Fruit fly (Drosophila melanogaster) whole organism, embryonic: ENCODE data around the gene CG31176.
A peak's percentile ranks its signal among the peaks of the same experiment; 100 is the strongest.

Source experiments
- Asciz ChIP-seq: fragments of 200-800 bp; sonication (Bioruptor generic); optimal IDR thresholded peaks from 2 replicates; lab custom pipeline; 2017; ENCODE audit warnings: missing biosample characterization, mild to moderate bottlenecking, missing genetic modification characterization, missing genetic modification reagents
- Atf6 ChIP-seq: fragments of 200-800 bp; sonication (Bioruptor generic); IDR thresholded peaks from 2 replicates; pipeline ENCODE4 v1.3.6; 2022; ENCODE audit warnings: missing biosample characterization, missing genetic modification characterization
- Bdp1 ChIP-seq: fragments of 200-800 bp; sonication (Bioruptor generic); optimal IDR thresholded peaks from 3 replicates; lab custom pipeline; 2016; ENCODE audit warnings: missing biosample characterization, missing genetic modification characterization
- BtbVII ChIP-seq: fragments of 200-800 bp; sonication (Bioruptor generic); optimal IDR thresholded peaks from 3 replicates; lab custom pipeline; 2017; ENCODE audit warnings: missing biosample characterization, mild to moderate bottlenecking, missing genetic modification characterization
- CG10543 ChIP-seq: fragments of 200-800 bp; sonication (Bioruptor generic); optimal IDR thresholded peaks from 3 replicates; lab custom pipeline; 2017; ENCODE audit warnings: missing biosample characterization, mild to moderate bottlenecking, missing genetic modification characterization, moderate library complexity
- CG12769 ChIP-seq: fragments of 200-800 bp; sonication (Bioruptor generic); optimal IDR thresholded peaks from 2 replicates; lab custom pipeline; 2019; ENCODE audit warnings: missing biosample characterization, mild to moderate bottlenecking, missing genetic modification characterization, moderate library complexity
- CG14667 ChIP-seq: fragments of 200-800 bp; sonication (Bioruptor generic); IDR thresholded peaks from 2 replicates; pipeline ENCODE4 v1.3.6; 2022; ENCODE audit warnings: missing biosample characterization, missing genetic modification characterization
- CG15514 ChIP-seq: fragments of 200-800 bp; sonication (Bioruptor generic); optimal IDR thresholded peaks from 3 replicates; lab custom pipeline; 2017; ENCODE audit warnings: missing biosample characterization, missing genetic modification characterization, mild to moderate bottlenecking, moderate library complexity, missing genetic modification reagents
- CG17359 ChIP-seq: fragments of 200-800 bp; sonication (Bioruptor generic); optimal IDR thresholded peaks from 3 replicates; lab custom pipeline; 2018; ENCODE audit warnings: missing biosample characterization, mild to moderate bottlenecking, missing genetic modification characterization, moderate library complexity
- CG17385 ChIP-seq: fragments of 200-800 bp; sonication (Bioruptor generic); optimal IDR thresholded peaks from 3 replicates; lab custom pipeline; 2018; ENCODE audit warnings: missing biosample characterization, mild to moderate bottlenecking, missing genetic modification characterization
- CG7839 ChIP-seq: fragments of 200-800 bp; sonication (Bioruptor generic); optimal IDR thresholded peaks from 3 replicates; lab custom pipeline; 2018; ENCODE audit warnings: missing biosample characterization, mild to moderate bottlenecking, missing genetic modification characterization, moderate library complexity
- CG8388 ChIP-seq: fragments of 200-800 bp; sonication (Bioruptor generic); optimal IDR thresholded peaks from 2 replicates; lab custom pipeline; 2019; ENCODE audit warnings: missing biosample characterization, mild to moderate bottlenecking, missing genetic modification characterization, moderate library complexity
- CG9932 ChIP-seq: fragments of 200-800 bp; sonication (Bioruptor generic); IDR thresholded peaks from 2 replicates; pipeline ENCODE4 v1.3.6; 2022; ENCODE audit warnings: missing biosample characterization, missing genetic modification characterization
- CHES-1-like ChIP-seq: fragments of 200-800 bp; sonication (Bioruptor generic); optimal IDR thresholded peaks from 2 replicates; lab custom pipeline; 2016; ENCODE audit warnings: missing biosample characterization, missing genetic modification characterization
- CTCF ChIP-seq: fragments of 200-800 bp; sonication (Bioruptor generic); optimal IDR thresholded peaks from 2 replicates; lab custom pipeline; 2017; ENCODE audit warnings: missing biosample characterization, mild to moderate bottlenecking, missing genetic modification characterization, moderate library complexity
- Deaf1 ChIP-seq: fragments of 200-800 bp; optimal IDR thresholded peaks from 3 replicates; lab custom pipeline; 2019; ENCODE audit warnings: missing biosample characterization, mild to moderate bottlenecking, missing genetic modification characterization, moderate library complexity
- E2f2 ChIP-seq: fragments of 200-800 bp; sonication (Bioruptor generic); IDR thresholded peaks from 2 replicates; pipeline ENCODE4 v1.3.6; 2022; ENCODE audit warnings: missing biosample characterization, missing genetic modification characterization
- Oli ChIP-seq: fragments of 200-800 bp; sonication (Bioruptor generic); optimal IDR thresholded peaks from 2 replicates; lab custom pipeline; 2018; ENCODE audit warnings: missing biosample characterization, mild to moderate bottlenecking, missing genetic modification characterization, moderate library complexity
- Vsx1 ChIP-seq: fragments of 200-800 bp; sonication (Bioruptor generic); optimal IDR thresholded peaks from 2 replicates; lab custom pipeline; 2017; ENCODE audit warnings: missing biosample characterization, mild to moderate bottlenecking, missing genetic modification characterization, missing genetic modification reagents
- ase ChIP-seq: fragments of 200-800 bp; sonication (Bioruptor generic); IDR thresholded peaks from 3 replicates; pipeline ENCODE4 v1.3.6; 2022; ENCODE audit warnings: missing biosample characterization, missing genetic modification characterization
- az2 ChIP-seq: fragments of 200-800 bp; sonication (Bioruptor generic); optimal IDR thresholded peaks from 3 replicates; lab custom pipeline; 2016; ENCODE audit warnings: missing biosample characterization, missing genetic modification characterization
- cg ChIP-seq: fragments of 200-800 bp; sonication (Bioruptor generic); optimal IDR thresholded peaks from 3 replicates; lab custom pipeline; 2019; ENCODE audit warnings: missing biosample characterization, mild to moderate bottlenecking, missing genetic modification characterization, moderate library complexity
- chm ChIP-seq: fragments of 200-800 bp; sonication (Bioruptor generic); IDR thresholded peaks from 2 replicates; pipeline ENCODE4 v1.3.6; 2022; ENCODE audit warnings: missing biosample characterization, missing genetic modification characterization
- crol ChIP-seq: fragments of 200-800 bp; sonication (Bioruptor generic); IDR thresholded peaks from 2 replicates; pipeline ENCODE4 v1.3.6; 2022; ENCODE audit warnings: missing biosample characterization, missing genetic modification characterization
- cwo ChIP-seq: fragments of 200-800 bp; sonication (Bioruptor generic); optimal IDR thresholded peaks from 3 replicates; lab custom pipeline; 2017; ENCODE audit warnings: missing biosample characterization, missing genetic modification characterization, mild to moderate bottlenecking, moderate library complexity, missing genetic modification reagents
- danr ChIP-seq: fragments of 200-800 bp; sonication (Bioruptor generic); IDR thresholded peaks from 2 replicates; pipeline ENCODE4 v1.3.6; 2022; ENCODE audit warnings: missing biosample characterization, missing genetic modification characterization
- dpn ChIP-seq, 2 experiments: fragments of 200-800 bp; sonication (Bioruptor generic); optimal IDR thresholded peaks; 3 replicates each; lab custom pipeline; 2016; ENCODE audit warnings: missing biosample characterization in 2 of 2, missing genetic modification characterization in 2 of 2
- fd3F ChIP-seq: fragments of 200-800 bp; sonication (Bioruptor generic); optimal IDR thresholded peaks from 2 replicates; lab custom pipeline; 2018; ENCODE audit warnings: missing biosample characterization, mild to moderate bottlenecking, missing genetic modification characterization, moderate library complexity
- ftz-f1 ChIP-seq: fragments of 200-800 bp; sonication (Bioruptor generic); optimal IDR thresholded peaks from 2 replicates; lab custom pipeline; 2016; ENCODE audit warnings: missing biosample characterization, missing genetic modification characterization
- gem ChIP-seq: fragments of 200-800 bp; sonication (Bioruptor generic); optimal IDR thresholded peaks from 2 replicates; lab custom pipeline; 2019; ENCODE audit warnings: missing biosample characterization, mild to moderate bottlenecking, missing genetic modification characterization, moderate library complexity
- grau ChIP-seq: fragments of 200-800 bp; optimal IDR thresholded peaks from 3 replicates; lab custom pipeline; 2019; ENCODE audit warnings: missing biosample characterization, mild to moderate bottlenecking, missing genetic modification characterization, moderate library complexity
- gsb ChIP-seq: fragments of 200-800 bp; sonication (Bioruptor generic); IDR thresholded peaks from 2 replicates; pipeline ENCODE4 v1.3.6; 2022; ENCODE audit warnings: missing biosample characterization, missing genetic modification characterization
- mirr ChIP-seq: fragments of 200-800 bp; sonication (Bioruptor generic); optimal IDR thresholded peaks from 3 replicates; lab custom pipeline; 2018; ENCODE audit warnings: missing biosample characterization, mild to moderate bottlenecking, missing genetic modification characterization
- mld ChIP-seq: fragments of 200-800 bp; sonication (Bioruptor generic); IDR thresholded peaks from 3 replicates; pipeline ENCODE4 v1.3.6; 2022; ENCODE audit warnings: missing biosample characterization, missing genetic modification characterization; ENCODE audit not compliant: partially characterized antibody
- oc ChIP-seq: fragments of 200-800 bp; sonication (Bioruptor generic); optimal IDR thresholded peaks from 2 replicates; lab custom pipeline; 2018; ENCODE audit warnings: missing biosample characterization, mild to moderate bottlenecking, missing genetic modification characterization, moderate library complexity
- otp ChIP-seq: fragments of 200-800 bp; sonication (Bioruptor generic); IDR thresholded peaks from 3 replicates; pipeline ENCODE4, ENCODE4 v1.3.6; 2022; ENCODE audit warnings: missing biosample characterization, missing genetic modification characterization
- pita ChIP-seq: fragments of 200-800 bp; sonication (Bioruptor generic); optimal IDR thresholded peaks from 2 replicates; lab custom pipeline; 2017; ENCODE audit warnings: missing biosample characterization, mild to moderate bottlenecking, missing genetic modification characterization
- prd ChIP-seq, 3 experiments: fragments of >200 bp in 2 of 3; fragments of 200-800 bp in 1 of 3; sonication (Bioruptor generic) in 1 of 3; optimal IDR thresholded peaks in 2 of 3; IDR thresholded peaks in 1 of 3; 2 replicates in 2 of 3; 3 replicates in 1 of 3; pipeline versions ENCODE4 v1.3.6 to Lab custom; 2017 to 2022; ENCODE audit warnings: missing biosample characterization in 1 of 3, missing genetic modification characterization in 1 of 3
- salm ChIP-seq: fragments of 200-800 bp; sonication (Bioruptor generic); optimal IDR thresholded peaks from 2 replicates; lab custom pipeline; 2018; ENCODE audit warnings: missing biosample characterization, mild to moderate bottlenecking, missing genetic modification characterization
- sd ChIP-seq: fragments of 200-800 bp; sonication (Bioruptor generic); optimal IDR thresholded peaks from 3 replicates; lab custom pipeline; 2018; ENCODE audit warnings: missing biosample characterization, mild to moderate bottlenecking, missing genetic modification characterization, moderate library complexity
- sna ChIP-seq: fragments of 200-800 bp; sonication (Bioruptor generic); IDR thresholded peaks from 2 replicates; pipeline ENCODE4 v1.3.6; 2022; ENCODE audit warnings: missing biosample characterization, missing genetic modification characterization; ENCODE audit not compliant: partially characterized antibody
- sqz ChIP-seq: fragments of 200-800 bp; sonication (Bioruptor generic); optimal IDR thresholded peaks from 3 replicates; lab custom pipeline; 2018; ENCODE audit warnings: missing biosample characterization, mild to moderate bottlenecking, missing genetic modification characterization
- sr ChIP-seq: fragments of 200-800 bp; sonication (Bioruptor generic); IDR thresholded peaks from 3 replicates; pipeline ENCODE4 v1.3.6; 2022; ENCODE audit warnings: missing biosample characterization, missing genetic modification characterization
- unc-4 ChIP-seq: fragments of 200-800 bp; sonication (Bioruptor generic); IDR thresholded peaks from 2 replicates; pipeline ENCODE4 v1.3.6; 2022; ENCODE audit warnings: missing biosample characterization, missing genetic modification characterization; ENCODE audit not compliant: partially characterized antibody

Gene CG31176

dm6 chr3R:21636867-21637481, 82.5 kb downstream of the CG31176 start (continued):
- TF ChIP-seq CG8388 (peak; percentile 67), cg (peak; percentile 48), grau (tag; lab: Kevin White, UChicago) (peak; percentile 5), otp (GFP tag; lab: Robert Waterston, UW) (peak; percentile 14; the same call in 1 of the 3 replicates), CG9932 (GFP tag; lab: Robert Waterston, UW) (peak; percentile 42), CG7839 (tag; lab: Kevin White, UChicago) (peak; percentile 11), fd3F (GFP tag; lab: Kevin White, UChicago) (peak; percentile 38), cwo (GFP tag; lab: Kevin White, UChicago) (peak; percentile 20), ase (GFP tag; lab: Robert Waterston, UW) (no peak), sna (GFP tag; lab: Robert Waterston, UW) (no peak), CG14667 (GFP tag; lab: Robert Waterston, UW) (no peak), pita (no peak), mirr (GFP tag; lab: Kevin White, UChicago) (peak; percentile 10), CG10543 (GFP tag; lab: Kevin White, UChicago) (peak; percentile 43), az2 (GFP tag; lab: Kevin White, UChicago) (no peak), mld (GFP tag; lab: Robert Waterston, UW) (no peak), sr (GFP tag; lab: Robert Waterston, UW) (peak; percentile 20; the same call in 1 of the 3 replicates), Deaf1 (peak; percentile 44), unc-4 (GFP tag; lab: Robert Waterston, UW) (no peak), Atf6 (GFP tag; lab: Robert Waterston, UW) (peak; percentile 46; the same call in 1 of the 2 replicates), crol (peak; percentile 95), Asciz (GFP tag; lab: Kevin White, UChicago) (peak; percentile 27), CTCF (GFP tag; lab: Kevin White, UChicago) (peak; percentile 56), Bdp1 (GFP tag; lab: Kevin White, UChicago) (no peak), CHES-1-like (GFP tag; lab: Kevin White, UChicago) (no peak), Oli (no peak), chm (0 out of 2 replicates have a peak, but pooled peaks have one; percentile 41), sqz (GFP tag; lab: Kevin White, UChicago) (peak; percentile 71), gsb (GFP tag; lab: Robert Waterston, UW) (0 out of 2 replicates have a peak, but pooled peaks have one; percentile 7), Vsx1 (GFP tag; lab: Kevin White, UChicago) (peak; percentile 17), E2f2 (GFP tag; lab: Robert Waterston, UW) (peak; percentile 26; the same call in 1 of the 2 replicates), oc (tag; lab: Kevin White, UChicago) (peak; percentile 17), danr (GFP tag; lab: Robert Waterston, UW) (0 out of 2 replicates have a peak, but pooled peaks have one; percentile 5), BtbVII (GFP tag; lab: Kevin White, UChicago) (peak; percentile 50), prd (optimal IDR thresholded peaks at IDR 0.05; lab: Kevin White, UChicago) (no peak), prd (GFP tag; IDR thresholded peaks at IDR 0.05; lab: Robert Waterston, UW) (0 out of 3 replicates have a peak, but pooled peaks have one; percentile 14), gem (tag; lab: Kevin White, UChicago) (peak; percentile 29), CG15514 (GFP tag; lab: Kevin White, UChicago) (peak; percentile 5), dpn (GFP tag; optimal IDR thresholded peaks at IDR 0.05; lab: Kevin White, UChicago) (no peak), CG17359 (tag; lab: Kevin White, UChicago) (peak; percentile 6), ftz-f1 (peak; percentile 74), CG17385 (GFP tag; lab: Kevin White, UChicago) (peak; percentile 24), salm (tag; lab: Kevin White, UChicago) (peak; percentile 11), CG12769 (peak; percentile 42), sd (peak; percentile 69)
